Fruit fly (Drosophila melanogaster): ENCODE measurements around the gene CG33090.

- no peak for TF ChIP-seq psq (optimal IDR thresholded peaks at IDR 0.05)
- no peak for TF ChIP-seq EcR (GFP tag; optimal IDR thresholded peaks at IDR 0.05)
- no peak for TF ChIP-seq CG8478 (optimal IDR thresholded peaks at IDR 0.05)
These were observed 31.5 kb upstream of the CG33090 start for dm6 chr2L:14302478-14302877.

Measured in whole organism.